Fruit fly (Drosophila melanogaster): ENCODE results near the gene CG9514.

DNA sequence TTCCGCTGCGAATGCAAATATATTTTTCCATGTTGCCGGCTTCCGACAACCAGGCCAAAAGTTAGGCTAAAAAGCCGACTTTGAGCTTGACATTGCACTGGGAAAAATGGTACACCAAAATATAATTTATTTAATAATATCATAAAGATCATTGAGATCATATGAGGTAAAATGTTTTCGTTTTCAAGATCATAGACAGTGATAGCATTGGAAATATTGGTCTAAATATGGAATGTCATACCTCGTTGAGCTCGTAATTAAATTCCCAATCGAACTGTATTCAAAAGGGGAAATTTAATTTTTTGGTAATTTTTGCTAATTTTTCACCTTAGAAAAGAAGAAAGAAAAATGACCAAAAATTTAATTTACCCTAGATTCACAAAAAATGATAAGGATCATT lies 12.7 kb downstream of the CG9514 start:
- TF ChIP-seq CG17806 (tag; optimal IDR thresholded peaks at IDR 0.05) = no peak
- no peak for TF ChIP-seq Pif1B (GFP tag; optimal IDR thresholded peaks at IDR 0.05)
- TF ChIP-seq CG4496 (GFP tag; IDR thresholded peaks at IDR 0.05) = no peak
- no peak for TF ChIP-seq CG8301 (tag; optimal IDR thresholded peaks at IDR 0.05)
- no peak for TF ChIP-seq Ets98B (GFP tag; IDR thresholded peaks at IDR 0.05)
- TF ChIP-seq CG8159 (tag; optimal IDR thresholded peaks at IDR 0.05) = no peak
